Worm (Caenorhabditis elegans) whole organism, early embryonic: ENCODE data around the gene fipr-15.

Source experiments
- B0310.2 ChIP-seq: sonication (generic microtip); optimal IDR thresholded peaks from 2 replicates; lab custom pipeline; 2016; ENCODE audit warnings: mild to moderate bottlenecking, missing genetic modification characterization, missing compliant biosample characterization
- aly-1 ChIP-seq: sonication (generic microtip); optimal IDR thresholded peaks from 2 replicates; lab custom pipeline; 2016; ENCODE audit warnings: missing genetic modification characterization, missing compliant biosample characterization
- ama-1 ChIP-seq: fragments of 150-350 bp; optimal IDR thresholded peaks from 2 replicates; lab custom pipeline; 2014
- ceh-13 ChIP-seq: fragments of 200-800 bp; sonication (Bioruptor generic); optimal IDR thresholded peaks from 2 replicates; lab custom pipeline; 2018; ENCODE audit warnings: mild to moderate bottlenecking, missing genetic modification characterization, missing compliant biosample characterization
- ceh-36 ChIP-seq: sonication (generic microtip); optimal IDR thresholded peaks from 2 replicates; lab custom pipeline; 2016; ENCODE audit warnings: missing genetic modification characterization, inconsistent platforms, missing compliant biosample characterization
- ets-7 ChIP-seq: sonication (generic microtip); optimal IDR thresholded peaks from 2 replicates; lab custom pipeline; 2016; ENCODE audit warnings: missing genotype, missing genetic modification characterization, missing compliant biosample characterization
- flt-1 ChIP-seq: fragments of 200-800 bp; sonication (Bioruptor generic); IDR thresholded peaks from 2 replicates; pipeline ENCODE4 v1.3.6; 2022; ENCODE audit warnings: missing genetic modification characterization, missing compliant biosample characterization
- hmbx-1 ChIP-seq: sonication (generic microtip); optimal IDR thresholded peaks from 2 replicates; lab custom pipeline; 2016; ENCODE audit warnings: mild to moderate bottlenecking, missing genetic modification characterization, missing compliant biosample characterization
- hmg-4 ChIP-seq: fragments of 200-800 bp; sonication (Bioruptor generic); optimal IDR thresholded peaks from 2 replicates; lab custom pipeline; 2018; ENCODE audit warnings: mild to moderate bottlenecking, missing genetic modification characterization, missing compliant biosample characterization
- pes-1 ChIP-seq: fragments of 200-800 bp; sonication (Bioruptor generic); IDR thresholded peaks from 2 replicates; pipeline ENCODE4 v1.3.6; 2022; ENCODE audit warnings: missing genetic modification reagents, missing genetic modification characterization, missing compliant biosample characterization
- scrt-1 ChIP-seq: fragments of 200-800 bp; sonication (Bioruptor generic); IDR thresholded peaks from 2 replicates; pipeline ENCODE4 v1.3.6; 2022; ENCODE audit warnings: missing genetic modification characterization, missing compliant biosample characterization
- tbx-11 ChIP-seq: fragments of 200-800 bp; sonication (Bioruptor generic); IDR thresholded peaks from 2 replicates; pipeline ENCODE4 v1.3.6; 2022; ENCODE audit warnings: missing genetic modification characterization, missing compliant biosample characterization
- tbx-37 ChIP-seq: fragments of 200-800 bp; sonication (Bioruptor generic); conservative IDR thresholded peaks from 2 replicates; pipeline ENCODE4 v1.3.6; 2022; ENCODE audit warnings: missing genetic modification reagents, missing genetic modification characterization, missing compliant biosample characterization

- TF ChIP-seq ets-7 (tag; lab: Kevin White, UChicago), result no peak
- TF ChIP-seq hmg-4 (GFP tag; lab: Kevin White, UChicago), result no peak
- no peak for TF ChIP-seq flt-1 (GFP tag; lab: Robert Waterston, UW)
- no peak for TF ChIP-seq aly-1 (tag; lab: Kevin White, UChicago)
- no peak for TF ChIP-seq pes-1 (GFP tag; lab: Robert Waterston, UW)
- TF ChIP-seq hmbx-1 (tag; lab: Kevin White, UChicago), result no peak
- TF ChIP-seq ama-1, result no peak
- TF ChIP-seq tbx-37 (GFP tag; lab: Robert Waterston, UW), result no peak
- TF ChIP-seq ceh-13, result no peak
- TF ChIP-seq scrt-1 (GFP tag; lab: Robert Waterston, UW), result no peak
- no peak for TF ChIP-seq tbx-11 (GFP tag; lab: Robert Waterston, UW)
- TF ChIP-seq ceh-36, result no peak
- no peak for TF ChIP-seq B0310.2 (tag; lab: Kevin White, UChicago)
Measured at ce11 chrIV:10858300-10859016, 21.9 kb upstream of the fipr-15 start, which contains the start of the genes T11G6.2 and hars-1.
